Worm (Caenorhabditis elegans) whole organism, L3 larva: ENCODE data around the gene npr-17.

ENCODE experiments used
- ZK546.5 ChIP-seq: sonication (generic microtip); optimal IDR thresholded peaks from 2 replicates; lab custom pipeline; 2017; ENCODE audit warnings: missing biosample characterization, missing genetic modification characterization
- ama-1 ChIP-seq: fragments of 150-350 bp; optimal IDR thresholded peaks from 2 replicates; lab custom pipeline; 2018
- ceh-16 ChIP-seq: sonication (generic microtip); optimal IDR thresholded peaks from 2 replicates; lab custom pipeline; 2017; ENCODE audit warnings: missing biosample characterization, missing genetic modification characterization
- ceh-82 ChIP-seq: fragments of 150-350 bp; optimal IDR thresholded peaks from 2 replicates; lab custom pipeline; 2014; ENCODE audit warnings: missing biosample characterization, missing genetic modification characterization
- ceh-9 ChIP-seq: sonication (generic microtip); optimal IDR thresholded peaks from 2 replicates; lab custom pipeline; 2018; ENCODE audit warnings: missing biosample characterization, missing genetic modification characterization
- daf-12 ChIP-seq: fragments of 150-350 bp; optimal IDR thresholded peaks from 2 replicates; lab custom pipeline; 2014; ENCODE audit warnings: missing biosample characterization, missing genetic modification reagents, missing genetic modification characterization
- egl-5 ChIP-seq: fragments of 150-350 bp; optimal IDR thresholded peaks from 2 replicates; lab custom pipeline; 2017; ENCODE audit warnings: missing biosample characterization, missing genetic modification reagents, missing genetic modification characterization, inconsistent platforms
- elt-2 ChIP-seq: sonication (generic microtip); optimal IDR thresholded peaks from 2 replicates; lab custom pipeline; 2016; ENCODE audit warnings: missing genetic modification reagents, mild to moderate bottlenecking, missing genetic modification characterization, missing compliant biosample characterization
- fkh-10 ChIP-seq: sonication (generic microtip); optimal IDR thresholded peaks from 2 replicates; lab custom pipeline; 2017; ENCODE audit warnings: missing biosample characterization, missing genetic modification reagents, missing genetic modification characterization
- fkh-2 ChIP-seq: fragments of 150-350 bp; optimal IDR thresholded peaks from 2 replicates; lab custom pipeline; 2014; ENCODE audit warnings: missing biosample characterization, missing genetic modification reagents, missing genetic modification characterization
- hmg-11 ChIP-seq: sonication (generic microtip); optimal IDR thresholded peaks from 2 replicates; lab custom pipeline; 2016; ENCODE audit warnings: missing genetic modification characterization, missing compliant biosample characterization
- lin-15B ChIP-seq: fragments of 150-350 bp; optimal IDR thresholded peaks from 2 replicates; lab custom pipeline; 2014; ENCODE audit warnings: missing biosample characterization, missing genetic modification characterization
- mml-1 ChIP-seq: fragments of 150-350 bp; sonication (generic microtip); optimal IDR thresholded peaks from 3 replicates; lab custom pipeline; 2014; ENCODE audit warnings: missing biosample characterization, missing genetic modification characterization
- nfya-1 ChIP-seq: sonication (generic microtip); optimal IDR thresholded peaks from 2 replicates; lab custom pipeline; 2017; ENCODE audit warnings: missing genetic modification characterization, mild to moderate bottlenecking, missing compliant biosample characterization, antibody characterized with exemption, moderate library complexity; ENCODE audit not compliant: insufficient read depth
- nhr-11 ChIP-seq: fragments of 150-350 bp; optimal IDR thresholded peaks from 2 replicates; lab custom pipeline; 2014; ENCODE audit warnings: missing biosample characterization, missing genetic modification characterization
- nhr-12 ChIP-seq: fragments of 150-350 bp; optimal IDR thresholded peaks from 2 replicates; lab custom pipeline; 2014; ENCODE audit warnings: missing biosample characterization, missing genetic modification characterization
- nhr-23 ChIP-seq: fragments of 150-350 bp; optimal IDR thresholded peaks from 2 replicates; lab custom pipeline; 2014; ENCODE audit warnings: missing biosample characterization, missing genetic modification reagents, missing genetic modification characterization
- nhr-237 ChIP-seq: fragments of 150-350 bp; optimal IDR thresholded peaks from 2 replicates; lab custom pipeline; 2014; ENCODE audit warnings: missing biosample characterization, missing genetic modification characterization
- nhr-25 ChIP-seq: sonication (generic microtip); optimal IDR thresholded peaks from 2 replicates; lab custom pipeline; 2017; ENCODE audit warnings: missing biosample characterization, missing genetic modification characterization
- nhr-28 ChIP-seq: fragments of 150-350 bp; optimal IDR thresholded peaks from 2 replicates; lab custom pipeline; 2014; ENCODE audit warnings: missing biosample characterization, missing genetic modification characterization
- nhr-43 ChIP-seq: sonication (generic microtip); optimal IDR thresholded peaks from 2 replicates; lab custom pipeline; 2016; ENCODE audit warnings: mild to moderate bottlenecking, missing genetic modification characterization, missing compliant biosample characterization; ENCODE audit not compliant: poor library complexity, severe bottlenecking
- nhr-67 ChIP-seq: fragments of 150-350 bp; optimal IDR thresholded peaks from 2 replicates; lab custom pipeline; 2014; ENCODE audit warnings: missing biosample characterization, missing genetic modification characterization
- pha-4 ChIP-seq: fragments of 150-350 bp; optimal IDR thresholded peaks from 2 replicates; lab custom pipeline; 2014; ENCODE audit warnings: missing biosample characterization, missing genetic modification reagents, missing genetic modification characterization
- pqm-1 ChIP-seq: fragments of 150-350 bp; optimal IDR thresholded peaks from 2 replicates; lab custom pipeline; 2017; ENCODE audit warnings: missing biosample characterization, missing genetic modification characterization, inconsistent platforms
- sea-2 ChIP-seq: fragments of 150-350 bp; sonication (generic microtip); optimal IDR thresholded peaks from 4 replicates; lab custom pipeline; 2014; ENCODE audit warnings: missing biosample characterization, missing genetic modification reagents, missing genetic modification characterization
- skn-1 ChIP-seq: fragments of 150-350 bp; optimal IDR thresholded peaks from 2 replicates; lab custom pipeline; 2014; ENCODE audit warnings: missing biosample characterization, missing genetic modification characterization
- tbx-2 ChIP-seq: sonication (generic microtip); optimal IDR thresholded peaks from 2 replicates; lab custom pipeline; 2016; ENCODE audit warnings: mild to moderate bottlenecking, missing genetic modification characterization, missing compliant biosample characterization
- ztf-11 ChIP-seq: fragments of 150-350 bp; optimal IDR thresholded peaks from 2 replicates; lab custom pipeline; 2014; ENCODE audit warnings: missing biosample characterization, missing genetic modification characterization
- ztf-4 ChIP-seq: fragments of 150-350 bp; optimal IDR thresholded peaks from 2 replicates; lab custom pipeline; 2014; ENCODE audit warnings: missing biosample characterization, missing genetic modification characterization

The npr-17 gene

ce11 chrIII:7952077-7952765, 44.0 kb downstream of the npr-17 start, which contains the start of gene C29E4.15:
Gene C29E4.15, plus strand, starts transcription at chrIII:7952623.
- TF ChIP-seq ceh-9 (tag; lab: Kevin White, UChicago) (no peak), lin-15B (tag; lab: Kevin White, UChicago) (peak; percentile 70), nhr-43 (tag; lab: Kevin White, UChicago) (no peak), egl-5 (tag; lab: Kevin White, UChicago) (peak; percentile 21), nhr-25 (tag; lab: Kevin White, UChicago) (no peak), ceh-16 (tag; lab: Kevin White, UChicago) (no peak), hmg-11 (tag; lab: Kevin White, UChicago) (peak; percentile 19), pha-4 (tag; lab: Kevin White, UChicago) (peak; percentile 32), nfya-1 (tag; lab: Kevin White, UChicago) (peak; percentile 68)

DNA sequence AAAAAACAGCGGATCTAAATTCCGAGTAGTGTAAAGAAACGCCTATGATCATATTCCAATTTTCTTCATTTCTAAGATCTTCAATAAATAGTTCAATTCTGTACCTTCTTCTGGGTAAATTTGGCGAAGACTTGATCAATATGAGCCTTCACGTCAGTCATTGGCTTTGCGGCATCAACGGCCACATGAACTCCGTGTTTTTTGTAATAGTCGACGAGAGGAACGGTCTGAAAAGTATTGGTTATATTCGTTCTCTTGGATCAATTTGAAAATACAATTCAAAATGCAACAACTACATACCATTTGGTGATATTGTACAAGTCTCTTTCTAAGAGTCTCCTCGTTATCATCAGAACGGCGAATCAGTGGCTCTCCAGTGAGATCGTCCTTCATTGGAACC, 45.8 kb downstream of the npr-17 start:
- peak; percentile 35 for TF ChIP-seq tbx-2
- peak; percentile 91 for TF ChIP-seq nhr-43 (tag; lab: Kevin White, UChicago)
- TF ChIP-seq ceh-82 (tag; lab: Kevin White, UChicago), result no peak

- TF ChIP-seq nhr-25 (tag; lab: Kevin White, UChicago) (peak; percentile 55), nhr-237 (tag; lab: Kevin White, UChicago) (no peak), skn-1 (no peak), daf-12 (tag; lab: Kevin White, UChicago) (no peak), ztf-11 (no peak), egl-5 (tag; lab: Kevin White, UChicago) (no peak), nhr-43 (tag; lab: Kevin White, UChicago) (peak; percentile 61), ZK546.5 (no peak), nhr-12 (tag; lab: Kevin White, UChicago) (no peak), mml-1 (tag; lab: Kevin White, UChicago) (no peak)
These were observed 47.5 kb downstream of the npr-17 start, which contains the start of gene col-90 for ce11 chrIII:7948802-7949201. Gene col-90, plus strand, starts transcription at chrIII:7948838.

DNA sequence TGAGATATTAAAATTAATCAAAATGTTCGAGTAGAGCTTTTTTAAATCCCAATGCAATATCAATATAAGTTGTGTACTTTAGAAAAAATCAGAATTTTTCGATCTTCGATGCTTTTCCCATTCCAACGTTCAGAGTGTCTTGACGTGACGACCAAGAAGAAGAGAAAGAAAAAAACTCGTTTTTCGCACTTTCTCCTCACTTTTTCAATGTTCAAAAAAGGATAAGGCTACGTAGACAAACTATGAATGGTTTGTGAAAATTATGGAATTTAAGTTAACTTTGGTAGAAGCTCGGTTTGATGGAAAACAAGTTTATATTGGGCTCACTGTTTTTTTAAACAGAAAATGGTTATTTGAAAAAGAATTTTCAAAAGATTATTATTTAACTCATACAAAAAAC, 48.6 kb downstream of the npr-17 start:
- TF ChIP-seq nhr-67 (no peak), pqm-1 (tag; lab: Kevin White, UChicago) (no peak), ceh-16 (tag; lab: Kevin White, UChicago) (no peak), sea-2 (no peak), fkh-2 (no peak), elt-2 (no peak), fkh-10 (GFP tag; lab: Kevin White, UChicago) (no peak), nhr-12 (tag; lab: Kevin White, UChicago) (no peak), ztf-4 (no peak)

- TF ChIP-seq elt-2 (peak; percentile 74), ceh-9 (tag; lab: Kevin White, UChicago) (no peak), pha-4 (tag; lab: Kevin White, UChicago) (peak; percentile 13)
- TF ChIP-seq, all 47 proteins: peak for 2
These were observed 49.2 kb downstream of the npr-17 start, which contains the start of gene gsto-1 for ce11 chrIII:7946968-7947491. Gene gsto-1, minus strand, starts transcription at chrIII:7947018.

ce11 chrIII:7941417-7941816, 54.8 kb downstream of the npr-17 start, which contains the start of gene kle-2:
Gene kle-2, plus strand, starts transcription at chrIII:7941717.
- no peak for TF ChIP-seq nhr-23 (tag; lab: Kevin White, UChicago)
- no peak for TF ChIP-seq nhr-12 (tag; lab: Kevin White, UChicago)
- TF ChIP-seq nhr-43 (tag; lab: Kevin White, UChicago), result no peak
- no peak for TF ChIP-seq nhr-28
- no peak for TF ChIP-seq sea-2
- TF ChIP-seq fkh-10 (GFP tag; lab: Kevin White, UChicago), result no peak
- TF ChIP-seq nfya-1 (tag; lab: Kevin White, UChicago), result no peak
- TF ChIP-seq nhr-67, result no peak
- no peak for TF ChIP-seq nhr-11
- no peak for TF ChIP-seq elt-2
- no peak for TF ChIP-seq ama-1
- no peak for TF ChIP-seq mml-1 (tag; lab: Kevin White, UChicago)
